Worm (Caenorhabditis elegans): Measurements from ENCODE around the gene ubc-9.

DNA sequence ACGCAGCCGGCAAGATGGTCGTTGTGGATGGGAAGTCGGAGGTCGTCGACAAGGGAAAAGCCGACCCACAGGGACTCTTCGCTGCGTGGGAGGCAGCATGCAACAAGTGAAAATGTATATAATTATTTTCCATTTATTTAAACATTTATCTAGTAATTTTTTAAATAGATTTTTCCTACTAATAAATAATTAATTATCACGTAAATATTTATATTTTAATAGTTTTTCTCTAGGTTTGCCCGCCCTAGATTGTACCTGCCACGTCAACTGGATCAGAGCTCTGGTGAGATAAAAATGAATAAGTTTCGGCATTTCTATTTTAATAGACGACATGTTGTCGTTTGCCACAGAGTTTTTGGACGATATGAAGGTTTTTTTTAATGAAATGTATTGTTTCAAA, 2.1 kb downstream of the ubc-9 start, which contains the start of gene psr-1:
- TF ChIP-seq fos-1 (tag; optimal IDR thresholded peaks at IDR 0.05) = no peak
- TF ChIP-seq Y75B8A.6 (GFP tag; IDR thresholded peaks at IDR 0.05) = no peak
- no peak for TF ChIP-seq nhr-77 (tag; optimal IDR thresholded peaks at IDR 0.05)
- TF ChIP-seq dpl-1 (GFP tag; optimal IDR thresholded peaks at IDR 0.05) = no peak
- no peak for TF ChIP-seq nhr-237 (tag; optimal IDR thresholded peaks at IDR 0.05)
- no peak for TF ChIP-seq ZK546.5 (tag; optimal IDR thresholded peaks at IDR 0.05)
- no peak for TF ChIP-seq R02D3.7 (tag; optimal IDR thresholded peaks at IDR 0.05)
- no peak for TF ChIP-seq hmg-1.1 (GFP tag; IDR thresholded peaks at IDR 0.05)
- no peak for TF ChIP-seq unc-62 (GFP tag; optimal IDR thresholded peaks at IDR 0.05 in 1 of 2)
- no peak for TF ChIP-seq unc-62 (tag; optimal IDR thresholded peaks at IDR 0.05)
- TF ChIP-seq lsy-2 (tag; optimal IDR thresholded peaks at IDR 0.05) = no peak
- TF ChIP-seq zfp-2 (tag; optimal IDR thresholded peaks at IDR 0.05) = no peak
- no peak for TF ChIP-seq nhr-76 (tag; optimal IDR thresholded peaks at IDR 0.05)

Measured in whole organism, L4 larva.